Worm (Caenorhabditis elegans) whole organism, midembryonic: ENCODE measurements around the gene C34D4.2.

Experiments
- klf-2 ChIP-seq: fragments of 200-800 bp; sonication (Bioruptor generic); conservative IDR thresholded peaks from 2 replicates; pipeline ENCODE4 v1.3.6; 2022; ENCODE audit warnings: missing genetic modification reagents, missing genetic modification characterization, missing compliant biosample characterization
- ref-1 ChIP-seq: fragments of 200-800 bp; sonication (Bioruptor generic); conservative IDR thresholded peaks from 2 replicates; pipeline ENCODE4 v1.3.6; 2022; ENCODE audit warnings: missing genetic modification reagents, missing genetic modification characterization, missing compliant biosample characterization
- tab-1 ChIP-seq: fragments of 200-800 bp; sonication (Bioruptor generic); IDR thresholded peaks from 2 replicates; pipeline ENCODE4 v1.3.6; 2022; ENCODE audit warnings: missing genetic modification characterization, missing compliant biosample characterization
- ztf-23 ChIP-seq: fragments of 200-800 bp; sonication (Bioruptor generic); IDR thresholded peaks from 2 replicates; pipeline ENCODE4 v1.3.6; 2022; ENCODE audit warnings: missing genetic modification reagents, missing genetic modification characterization, missing compliant biosample characterization
- ztf-29 ChIP-seq: fragments of 200-800 bp; sonication (Bioruptor generic); IDR thresholded peaks from 2 replicates; pipeline ENCODE4 v1.3.6; 2022; ENCODE audit warnings: missing genetic modification reagents, missing genetic modification characterization, missing compliant biosample characterization

ce11 chrIV:7139143-7139542 lies 15.3 kb upstream of the C34D4.2 start:
- no peak for TF ChIP-seq tab-1 (GFP tag; lab: Robert Waterston, UW)
- no peak for TF ChIP-seq ztf-23 (GFP tag; lab: Robert Waterston, UW)
- no peak for TF ChIP-seq klf-2
- no peak for TF ChIP-seq ref-1 (GFP tag; lab: Robert Waterston, UW)
- TF ChIP-seq ztf-29 (GFP tag; lab: Robert Waterston, UW): no peak
